Fruit fly (Drosophila melanogaster) whole organism, embryonic: ENCODE results near the gene yin.

Source experiments
- Atf-2 ChIP-seq: fragments of 200-800 bp; sonication (Bioruptor generic); optimal IDR thresholded peaks from 2 replicates; lab custom pipeline; 2016; ENCODE audit warnings: missing biosample characterization, missing genetic modification characterization
- CG1024 ChIP-seq: fragments of 200-800 bp; sonication (Bioruptor generic); IDR thresholded peaks from 2 replicates; pipeline ENCODE4 v1.3.6; 2022; ENCODE audit warnings: missing biosample characterization, missing genetic modification characterization
- CG11456 ChIP-seq: fragments of 200-800 bp; sonication (Bioruptor generic); IDR thresholded peaks from 3 replicates; pipeline ENCODE4 v1.3.6; 2022; ENCODE audit warnings: missing biosample characterization, missing genetic modification characterization
- CG13624 ChIP-seq: fragments of 200-800 bp; sonication (Bioruptor generic); optimal IDR thresholded peaks from 2 replicates; lab custom pipeline; 2016; ENCODE audit warnings: missing biosample characterization, missing genetic modification characterization
- CG15073 ChIP-seq: fragments of 200-800 bp; sonication (Bioruptor generic); optimal IDR thresholded peaks from 2 replicates; lab custom pipeline; 2016; ENCODE audit warnings: missing biosample characterization, missing genetic modification characterization
- CG1647 ChIP-seq: fragments of 200-800 bp; sonication (Bioruptor generic); optimal IDR thresholded peaks from 3 replicates; lab custom pipeline; 2016; ENCODE audit warnings: missing biosample characterization, missing genetic modification characterization
- CG16779 ChIP-seq: fragments of 200-800 bp; sonication (Bioruptor generic); IDR thresholded peaks from 2 replicates; pipeline ENCODE4 v1.3.6; 2022; ENCODE audit warnings: missing biosample characterization, missing genetic modification characterization
- CG2202 ChIP-seq: fragments of 200-800 bp; sonication (Bioruptor generic); optimal IDR thresholded peaks from 2 replicates; lab custom pipeline; 2018; ENCODE audit warnings: missing biosample characterization, mild to moderate bottlenecking, missing genetic modification characterization
- CG2712 ChIP-seq: fragments of 200-800 bp; optimal IDR thresholded peaks from 3 replicates; lab custom pipeline; 2019; ENCODE audit warnings: missing biosample characterization, mild to moderate bottlenecking, missing genetic modification characterization, moderate library complexity
- CG3065 ChIP-seq: fragments of 200-800 bp; sonication (Bioruptor generic); optimal IDR thresholded peaks from 2 replicates; lab custom pipeline; 2016; ENCODE audit warnings: missing biosample characterization, missing genetic modification characterization
- CG31224 ChIP-seq: fragments of 200-800 bp; sonication (Bioruptor generic); IDR thresholded peaks from 2 replicates; pipeline ENCODE4 v1.3.6; 2022; ENCODE audit warnings: missing biosample characterization, missing genetic modification characterization
- CG3281 ChIP-seq: fragments of 200-800 bp; sonication (Bioruptor generic); optimal IDR thresholded peaks from 3 replicates; lab custom pipeline; 2017; ENCODE audit warnings: missing biosample characterization, mild to moderate bottlenecking, missing genetic modification characterization
- CG33557 ChIP-seq: fragments of 200-800 bp; sonication (Bioruptor generic); optimal IDR thresholded peaks from 2 replicates; lab custom pipeline; 2019; ENCODE audit warnings: missing biosample characterization, mild to moderate bottlenecking, missing genetic modification characterization, moderate library complexity
- CG3407 ChIP-seq: fragments of 200-800 bp; sonication (Bioruptor generic); optimal IDR thresholded peaks from 2 replicates; lab custom pipeline; 2018; ENCODE audit warnings: missing biosample characterization, mild to moderate bottlenecking, missing genetic modification characterization
- CG34224 ChIP-seq: fragments of 200-800 bp; sonication (Bioruptor generic); IDR thresholded peaks from 3 replicates; pipeline ENCODE4 v1.3.6; 2022; ENCODE audit warnings: missing biosample characterization, missing genetic modification characterization; ENCODE audit not compliant: partially characterized antibody
- CG34376 ChIP-seq: fragments of 200-800 bp; sonication (Bioruptor generic); optimal IDR thresholded peaks from 2 replicates; lab custom pipeline; 2018; ENCODE audit warnings: missing biosample characterization, mild to moderate bottlenecking, missing genetic modification characterization
- CG3726 ChIP-seq: fragments of 200-800 bp; sonication (Bioruptor generic); IDR thresholded peaks from 3 replicates; pipeline ENCODE4, ENCODE4 v1.3.6; 2022; ENCODE audit warnings: missing biosample characterization, missing genetic modification characterization
- CG43689 ChIP-seq: fragments of 200-800 bp; sonication (Bioruptor generic); IDR thresholded peaks from 2 replicates; pipeline ENCODE4 v1.3.6; 2022; ENCODE audit warnings: missing biosample characterization, missing genetic modification characterization
- CG4424 ChIP-seq: fragments of 200-800 bp; sonication (Bioruptor generic); optimal IDR thresholded peaks from 3 replicates; lab custom pipeline; 2016; ENCODE audit warnings: missing biosample characterization, missing genetic modification characterization
- CG4820 ChIP-seq: fragments of 200-800 bp; sonication (Bioruptor generic); optimal IDR thresholded peaks from 3 replicates; lab custom pipeline; 2016; ENCODE audit warnings: missing biosample characterization, missing genetic modification characterization
- CG7987 ChIP-seq: fragments of 200-800 bp; sonication (Bioruptor generic); optimal IDR thresholded peaks from 2 replicates; lab custom pipeline; 2018; ENCODE audit warnings: missing biosample characterization, mild to moderate bottlenecking, missing genetic modification characterization, moderate library complexity
- CG9609 ChIP-seq: fragments of 200-800 bp; sonication (Bioruptor generic); optimal IDR thresholded peaks from 3 replicates; lab custom pipeline; 2016; ENCODE audit warnings: missing biosample characterization, missing genetic modification characterization
- CG9817 ChIP-seq: fragments of 200-800 bp; sonication (Bioruptor generic); optimal IDR thresholded peaks from 2 replicates; lab custom pipeline; 2018; ENCODE audit warnings: missing biosample characterization, mild to moderate bottlenecking, missing genetic modification characterization, moderate library complexity
- Drgx ChIP-seq: fragments of 200-800 bp; sonication (Bioruptor generic); IDR thresholded peaks from 2 replicates; pipeline ENCODE4 v1.3.6; 2022; ENCODE audit warnings: missing biosample characterization, missing genetic modification characterization
- HHEX ChIP-seq: fragments of 200-800 bp; sonication (Bioruptor generic); optimal IDR thresholded peaks from 3 replicates; lab custom pipeline; 2017; ENCODE audit warnings: missing biosample characterization, mild to moderate bottlenecking, missing genetic modification characterization, missing genetic modification reagents
- HmgD ChIP-seq: fragments of 200-800 bp; sonication (Bioruptor generic); optimal IDR thresholded peaks from 3 replicates; lab custom pipeline; 2016; ENCODE audit warnings: missing biosample characterization, missing genetic modification characterization
- Nf-YA ChIP-seq: fragments of 200-800 bp; sonication (Bioruptor generic); IDR thresholded peaks from 2 replicates; pipeline ENCODE4 v1.3.6; 2022; ENCODE audit warnings: missing biosample characterization, missing genetic modification characterization
- Nf-YB ChIP-seq: fragments of 200-800 bp; sonication (Bioruptor generic); optimal IDR thresholded peaks from 3 replicates; lab custom pipeline; 2019; ENCODE audit warnings: missing biosample characterization, mild to moderate bottlenecking, missing genetic modification characterization, moderate library complexity
- aop ChIP-seq: fragments of 200-800 bp; sonication (Bioruptor generic); IDR thresholded peaks from 2 replicates; pipeline ENCODE4 v1.3.6; 2022; ENCODE audit warnings: missing biosample characterization, missing genetic modification characterization
- crp ChIP-seq, 2 experiments: fragments of 200-800 bp; sonication (Bioruptor generic); optimal IDR thresholded peaks; 2 replicates in 1 of 2; 3 replicates in 1 of 2; lab custom pipeline; 2017; ENCODE audit warnings: missing biosample characterization in 2 of 2, missing genetic modification characterization in 2 of 2, mild to moderate bottlenecking in 1 of 2, moderate library complexity in 1 of 2
- dan ChIP-seq: fragments of 200-800 bp; sonication (Bioruptor generic); IDR thresholded peaks from 2 replicates; pipeline ENCODE4 v1.3.6; 2022; ENCODE audit warnings: missing biosample characterization, missing genetic modification characterization
- dimm ChIP-seq: fragments of 200-800 bp; sonication (Bioruptor generic); IDR thresholded peaks from 2 replicates; pipeline ENCODE4 v1.3.6; 2022; ENCODE audit warnings: missing biosample characterization, missing genetic modification characterization
- fu2 ChIP-seq: fragments of 200-800 bp; sonication (Bioruptor generic); optimal IDR thresholded peaks from 2 replicates; lab custom pipeline; 2016; ENCODE audit warnings: missing biosample characterization, missing genetic modification characterization
- gt ChIP-seq: fragments of 200-800 bp; sonication (Bioruptor generic); IDR thresholded peaks from 2 replicates; pipeline ENCODE4 v1.3.6; 2022; ENCODE audit warnings: missing biosample characterization, missing genetic modification characterization
- her ChIP-seq: fragments of 200-800 bp; sonication (Bioruptor generic); optimal IDR thresholded peaks from 2 replicates; lab custom pipeline; 2016; ENCODE audit warnings: missing biosample characterization, missing genetic modification characterization
- knrl ChIP-seq: fragments of 200-800 bp; sonication (Bioruptor generic); IDR thresholded peaks from 3 replicates; pipeline ENCODE4 v1.3.6; 2022; ENCODE audit warnings: missing biosample characterization, missing genetic modification characterization; ENCODE audit not compliant: partially characterized antibody
- maf-S ChIP-seq: fragments of 200-800 bp; sonication (Bioruptor generic); optimal IDR thresholded peaks from 2 replicates; lab custom pipeline; 2016; ENCODE audit warnings: missing biosample characterization, missing genetic modification characterization
- mirr ChIP-seq: fragments of 200-800 bp; sonication (Bioruptor generic); optimal IDR thresholded peaks from 3 replicates; lab custom pipeline; 2018; ENCODE audit warnings: missing biosample characterization, mild to moderate bottlenecking, missing genetic modification characterization
- nau ChIP-seq: fragments of 200-800 bp; sonication (Bioruptor generic); optimal IDR thresholded peaks from 3 replicates; lab custom pipeline; 2017; ENCODE audit warnings: missing biosample characterization, mild to moderate bottlenecking, missing genetic modification characterization, missing genetic modification reagents
- nom ChIP-seq: fragments of 200-800 bp; sonication (Bioruptor generic); optimal IDR thresholded peaks from 2 replicates; lab custom pipeline; 2017; ENCODE audit warnings: missing biosample characterization, missing genetic modification characterization, mild to moderate bottlenecking, moderate library complexity, missing genetic modification reagents
- pb ChIP-seq: fragments of 200-800 bp; sonication (Bioruptor generic); optimal IDR thresholded peaks from 3 replicates; lab custom pipeline; 2016; ENCODE audit warnings: missing biosample characterization, missing genetic modification characterization
- phol ChIP-seq: fragments of 200-800 bp; sonication (Bioruptor generic); optimal IDR thresholded peaks from 3 replicates; lab custom pipeline; 2018; ENCODE audit warnings: missing biosample characterization, mild to moderate bottlenecking, missing genetic modification characterization, moderate library complexity
- pzg ChIP-seq: fragments of 200-800 bp; sonication (Bioruptor generic); optimal IDR thresholded peaks from 3 replicates; lab custom pipeline; 2018; ENCODE audit warnings: missing biosample characterization, mild to moderate bottlenecking, missing genetic modification characterization, moderate library complexity
- scrt ChIP-seq: fragments of 200-800 bp; sonication (Bioruptor generic); optimal IDR thresholded peaks from 2 replicates; lab custom pipeline; 2018; ENCODE audit warnings: missing biosample characterization, mild to moderate bottlenecking, missing genetic modification characterization, moderate library complexity
- stwl ChIP-seq: fragments of 200-800 bp; sonication (Bioruptor generic); optimal IDR thresholded peaks from 3 replicates; lab custom pipeline; 2018; ENCODE audit warnings: missing biosample characterization, mild to moderate bottlenecking, missing genetic modification characterization, moderate library complexity
- tap ChIP-seq: fragments of 200-800 bp; optimal IDR thresholded peaks from 3 replicates; lab custom pipeline; 2019; ENCODE audit warnings: missing biosample characterization, mild to moderate bottlenecking, missing genetic modification characterization, moderate library complexity
- tll ChIP-seq, 2 experiments: fragments of 200-800 bp in 1 of 2; fragments of >200 bp in 1 of 2; sonication (Bioruptor generic) in 1 of 2; optimal IDR thresholded peaks; 2 replicates each; lab custom pipeline; 2017 to 2019; ENCODE audit warnings: missing biosample characterization in 2 of 2, missing genetic modification characterization in 2 of 2, mild to moderate bottlenecking in 1 of 2, moderate library complexity in 1 of 2
- trem ChIP-seq: fragments of 200-800 bp; optimal IDR thresholded peaks from 3 replicates; lab custom pipeline; 2019; ENCODE audit warnings: missing biosample characterization, mild to moderate bottlenecking, missing genetic modification characterization, moderate library complexity
- zfh2 ChIP-seq: fragments of 200-800 bp; sonication (Bioruptor generic); optimal IDR thresholded peaks from 2 replicates; lab custom pipeline; 2016; ENCODE audit warnings: missing biosample characterization, missing genetic modification characterization

Gene yin

DNA sequence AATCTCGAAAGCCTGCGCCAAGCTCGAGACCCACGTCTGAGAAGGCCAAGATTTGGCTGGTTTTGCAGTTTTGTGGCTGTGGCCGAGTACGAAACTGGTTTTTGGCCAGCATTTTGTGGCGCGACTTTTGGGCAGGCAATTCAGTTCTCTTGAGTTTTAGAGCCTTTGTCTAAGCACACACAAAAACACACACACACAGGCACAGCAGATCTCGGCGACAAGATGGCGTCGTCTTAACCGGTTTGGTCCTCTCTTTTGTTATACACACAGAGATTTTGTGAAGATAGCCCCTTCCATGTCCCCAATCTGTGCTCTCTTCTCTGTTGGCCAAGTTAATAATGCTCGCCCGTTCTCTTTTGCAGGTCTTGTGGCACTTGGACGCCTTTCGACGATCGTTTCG lies 30.8 kb downstream of the yin start (continued):
- peak; percentile 38 for TF ChIP-seq mirr (GFP tag; lab: Kevin White, UChicago)
- no peak for TF ChIP-seq CG1647
- TF ChIP-seq CG34376 (GFP tag; lab: Kevin White, UChicago), result peak; percentile 24
- TF ChIP-seq fu2 (GFP tag; lab: Kevin White, UChicago), result no peak
- TF ChIP-seq stwl (tag; lab: Kevin White, UChicago), result no peak
- no peak for TF ChIP-seq CG33557 (GFP tag; lab: Kevin White, UChicago)
- TF ChIP-seq maf-S (GFP tag; lab: Kevin White, UChicago), result no peak
- TF ChIP-seq phol (tag; lab: Kevin White, UChicago), result peak; percentile 78
- no peak for TF ChIP-seq tll (GFP tag; optimal IDR thresholded peaks at IDR 0.05; lab: Kevin White, UChicago)
- TF ChIP-seq CG16779 (GFP tag; lab: Robert Waterston, UW), result no peak
- no peak for TF ChIP-seq CG13624 (GFP tag; lab: Kevin White, UChicago)
- TF ChIP-seq pzg, result no peak
- no peak for TF ChIP-seq nau (GFP tag; lab: Kevin White, UChicago)
- no peak for TF ChIP-seq CG3281 (GFP tag; lab: Kevin White, UChicago)
- no peak for TF ChIP-seq Atf-2 (GFP tag; lab: Kevin White, UChicago)

DNA sequence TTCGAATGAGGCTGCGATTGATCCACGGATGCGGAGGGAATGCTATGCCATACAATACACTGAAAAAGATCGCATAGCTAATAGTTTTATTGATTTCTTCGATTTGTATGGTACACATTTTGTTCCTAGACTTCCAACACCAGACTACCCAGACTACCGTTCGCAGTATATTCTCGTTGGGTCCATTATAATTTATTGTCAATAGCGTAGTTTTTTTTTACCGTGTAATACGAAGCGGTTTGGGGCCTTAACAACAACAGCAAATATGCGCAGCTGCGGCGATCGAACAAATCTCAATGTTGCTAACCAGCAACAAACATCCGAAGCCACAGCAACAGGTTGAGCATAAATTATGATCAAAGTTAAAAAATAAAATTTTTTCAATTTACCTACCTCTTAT lies 33.1 kb downstream of the yin start:
- TF ChIP-seq CG2202 (tag; lab: Kevin White, UChicago) (peak; percentile 38), CG3407 (GFP tag; lab: Kevin White, UChicago) (peak; percentile 69), dimm (GFP tag; lab: Robert Waterston, UW) (no peak), CG4820 (GFP tag; lab: Kevin White, UChicago) (peak; percentile 68), CG34224 (GFP tag; lab: Robert Waterston, UW) (no peak), Nf-YB (GFP tag; lab: Kevin White, UChicago) (peak; percentile 43), her (GFP tag; lab: Kevin White, UChicago) (peak; percentile 80), CG34376 (GFP tag; lab: Kevin White, UChicago) (peak; percentile 61), trem (tag; lab: Kevin White, UChicago) (peak; percentile 41), pb (GFP tag; lab: Kevin White, UChicago) (peak; percentile 67), aop (GFP tag; lab: Robert Waterston, UW) (0 out of 2 replicates have a peak, but pooled peaks have one; percentile 45), HHEX (GFP tag; lab: Kevin White, UChicago) (peak; percentile 82), CG1024 (GFP tag; lab: Robert Waterston, UW) (0 out of 2 replicates have a peak, but pooled peaks have one; percentile 25), nom (GFP tag; lab: Kevin White, UChicago) (peak; percentile 12), CG15073 (GFP tag; lab: Kevin White, UChicago) (no peak), CG9817 (tag; lab: Kevin White, UChicago) (peak; percentile 80), HmgD (GFP tag; lab: Kevin White, UChicago) (peak; percentile 14), gt (GFP tag; lab: Robert Waterston, UW) (peak; percentile 42; the same call in 1 of the 2 replicates), crp (GFP tag; optimal IDR thresholded peaks at IDR 0.05; lab: Kevin White, UChicago) (peak in 1 of 2 experiments; percentile 28), dan (no peak), CG31224 (GFP tag; lab: Robert Waterston, UW) (peak; percentile 64), zfh2 (peak; percentile 73), tap (tag; lab: Kevin White, UChicago) (peak; percentile 67), CG11456 (GFP tag; lab: Robert Waterston, UW) (peak; percentile 78), CG9609 (GFP tag; lab: Kevin White, UChicago) (peak; percentile 69), scrt (GFP tag; lab: Kevin White, UChicago) (peak; percentile 72), mirr (GFP tag; lab: Kevin White, UChicago) (peak; percentile 57), CG7987 (GFP tag; lab: Kevin White, UChicago) (peak; percentile 50), CG2712 (tag; lab: Kevin White, UChicago) (peak; percentile 80), Nf-YA (GFP tag; lab: Robert Waterston, UW) (0 out of 2 replicates have a peak, but pooled peaks have one; percentile 40), CG3065 (no peak), Drgx (GFP tag; lab: Robert Waterston, UW) (peak; percentile 71), CG3726 (GFP tag; lab: Robert Waterston, UW) (0 out of 3 replicates have a peak, but pooled peaks have one; percentile 50), CG43689 (GFP tag; lab: Robert Waterston, UW) (no peak), knrl (GFP tag; lab: Robert Waterston, UW) (no peak), Atf-2 (GFP tag; lab: Kevin White, UChicago) (peak; percentile 73), CG4424 (peak; percentile 80)
